Worm (Caenorhabditis elegans): ENCODE measurements around the gene R07D5.2.

- TF ChIP-seq snpc-1.1 (tag; optimal IDR thresholded peaks at IDR 0.05; ENCODE audit: insufficient read depth) (no peak), attf-6 (GFP tag; IDR thresholded peaks at IDR 0.05) (no peak), unc-62 (GFP tag; optimal IDR thresholded peaks at IDR 0.05) (no peak), rpc-1 (optimal IDR thresholded peaks at IDR 0.05) (no peak), rpc-1 (tag; optimal IDR thresholded peaks at IDR 0.05) (no peak), efl-1 (GFP tag; optimal IDR thresholded peaks at IDR 0.05) (no peak), let-607 (tag; optimal IDR thresholded peaks at IDR 0.05) (no peak), ama-1 (optimal IDR thresholded peaks at IDR 0.05) (no peak), ama-1 (GFP tag; optimal IDR thresholded peaks at IDR 0.05) (no peak), ZK185.1 (tag; optimal IDR thresholded peaks at IDR 0.05; ENCODE audit: poor library complexity, severe bottlenecking) (no peak), pbrm-1 (GFP tag; IDR thresholded peaks at IDR 0.05) (no peak), F23B12.7 (tag; optimal IDR thresholded peaks at IDR 0.05; ENCODE audit: insufficient read depth) (no peak), snpc-4 (GFP tag; optimal IDR thresholded peaks at IDR 0.05) (no peak), snpc-4 (tag; optimal IDR thresholded peaks at IDR 0.05) (no peak), sea-2 (GFP tag; IDR thresholded peaks at IDR 0.05) (no peak), sdz-38 (tag; optimal IDR thresholded peaks at IDR 0.05) (no peak)
Observed at ce11 chrX:15079406-15079805, 37.0 kb downstream of the R07D5.2 start.

Measured in whole organism, young adult.